Worm (Caenorhabditis elegans) whole organism, L1 larva: ENCODE results near the gene F07A11.5.

Experiments
- C04F5.9 ChIP-seq: sonication (generic microtip); optimal IDR thresholded peaks from 2 replicates; lab custom pipeline; 2016; ENCODE audit warnings: missing genetic modification characterization, missing compliant biosample characterization
- F16B12.6 ChIP-seq: fragments of 150-350 bp; optimal IDR thresholded peaks from 2 replicates; lab custom pipeline; 2014; ENCODE audit warnings: missing biosample characterization, missing genetic modification characterization
- aly-2 ChIP-seq: fragments of 150-350 bp; optimal IDR thresholded peaks from 2 replicates; lab custom pipeline; 2014; ENCODE audit warnings: missing biosample characterization, missing genetic modification characterization
- ceh-8 ChIP-seq: fragments of 200-800 bp; sonication (Bioruptor generic); optimal IDR thresholded peaks from 2 replicates; lab custom pipeline; 2018; ENCODE audit warnings: mild to moderate bottlenecking, missing genetic modification characterization, moderate library complexity, missing compliant biosample characterization
- ceh-82 ChIP-seq, 3 experiments: fragments of 150-350 bp in 1 of 3; sonication (generic microtip) in 2 of 3; optimal IDR thresholded peaks; 2 replicates each; lab custom pipeline; 2014 to 2017; ENCODE audit warnings: missing biosample characterization in 3 of 3, missing genetic modification characterization in 3 of 3
- dpl-1 ChIP-seq, 3 experiments: fragments of 150-350 bp in 2 of 3; sonication (generic microtip) in 1 of 3; optimal IDR thresholded peaks; 2 replicates each; lab custom pipeline; 2014 to 2017; ENCODE audit warnings: missing biosample characterization in 3 of 3, missing genetic modification characterization in 3 of 3, missing genetic modification reagents in 3 of 3
- dsc-1 ChIP-seq: sonication (generic microtip); optimal IDR thresholded peaks from 2 replicates; lab custom pipeline; 2016; ENCODE audit warnings: mild to moderate bottlenecking, missing genetic modification characterization, missing compliant biosample characterization
- efl-1 ChIP-seq, 4 experiments: fragments of 150-350 bp; optimal IDR thresholded peaks in 3 of 4; peaks in 1 of 4; 1 replicate in 1 of 4; 2 replicates in 3 of 4; lab custom pipeline; 2014; ENCODE audit warnings: missing biosample characterization in 2 of 4, missing genetic modification characterization in 2 of 4, missing genetic modification reagents in 2 of 4
- egl-27 ChIP-seq, 2 experiments: fragments of 150-350 bp in 1 of 2; sonication (generic microtip); optimal IDR thresholded peaks; 3 replicates each; lab custom pipeline; 2017 to 2018; ENCODE audit warnings: missing biosample characterization in 2 of 2, missing genetic modification characterization in 2 of 2, missing genetic modification reagents in 2 of 2
- elt-2 ChIP-seq: sonication (generic microtip); optimal IDR thresholded peaks from 2 replicates; lab custom pipeline; 2016; ENCODE audit warnings: missing genetic modification characterization, mild to moderate bottlenecking, inconsistent platforms, missing compliant biosample characterization, missing genetic modification reagents
- elt-3 ChIP-seq, 6 experiments: fragments of 150-350 bp in 1 of 6; sonication (generic microtip); optimal IDR thresholded peaks; 2 replicates each; lab custom pipeline; 2017 to 2018; ENCODE audit warnings: missing biosample characterization in 6 of 6, missing genetic modification characterization in 6 of 6, inconsistent platforms in 1 of 6
- ets-5 ChIP-seq: fragments of 200-800 bp; sonication (Bioruptor generic); IDR thresholded peaks from 2 replicates; pipeline ENCODE4 v1.3.6; 2022; ENCODE audit warnings: missing genetic modification characterization, missing compliant biosample characterization
- fkh-10 ChIP-seq: sonication (generic microtip); optimal IDR thresholded peaks from 2 replicates; lab custom pipeline; 2017; ENCODE audit warnings: missing biosample characterization, missing genetic modification reagents, missing genetic modification characterization
- fkh-4 ChIP-seq: sonication (generic microtip); optimal IDR thresholded peaks from 2 replicates; lab custom pipeline; 2016; ENCODE audit warnings: missing compliant biosample characterization, missing genetic modification characterization, borderline replicate concordance
- fkh-8 ChIP-seq: sonication (generic microtip); optimal IDR thresholded peaks from 2 replicates; lab custom pipeline; 2016; ENCODE audit warnings: mild to moderate bottlenecking, missing genetic modification characterization, missing compliant biosample characterization
- fos-1 ChIP-seq: fragments of 150-350 bp; optimal IDR thresholded peaks from 2 replicates; lab custom pipeline; 2014; ENCODE audit warnings: missing biosample characterization, missing genetic modification characterization
- grh-1 ChIP-seq: fragments of 200-800 bp; sonication (Bioruptor generic); IDR thresholded peaks from 2 replicates; pipeline ENCODE4 v1.3.6; 2022; ENCODE audit warnings: missing genetic modification reagents, missing genetic modification characterization, missing compliant biosample characterization
- hlh-17 ChIP-seq: fragments of 200-800 bp; sonication (Bioruptor generic); optimal IDR thresholded peaks from 2 replicates; lab custom pipeline; 2018; ENCODE audit warnings: missing genetic modification characterization, mild to moderate bottlenecking, missing compliant biosample characterization, moderate library complexity, borderline replicate concordance
- irx-1 ChIP-seq: sonication (generic microtip); optimal IDR thresholded peaks from 2 replicates; lab custom pipeline; 2016; ENCODE audit warnings: missing genetic modification characterization, missing compliant biosample characterization
- lin-13 ChIP-seq: fragments of 150-350 bp; optimal IDR thresholded peaks from 2 replicates; lab custom pipeline; 2014; ENCODE audit warnings: missing biosample characterization, missing genetic modification reagents, missing genetic modification characterization
- lin-14 ChIP-seq: fragments of 200-800 bp; sonication (Bioruptor generic); optimal IDR thresholded peaks from 2 replicates; lab custom pipeline; 2018; ENCODE audit warnings: mild to moderate bottlenecking, missing genetic modification characterization, moderate library complexity, missing compliant biosample characterization
- lin-15B ChIP-seq: fragments of 150-350 bp; sonication (generic microtip); optimal IDR thresholded peaks from 3 replicates; lab custom pipeline; 2014; ENCODE audit warnings: missing biosample characterization, missing genetic modification characterization
- lin-39 ChIP-seq: fragments of 150-350 bp; optimal IDR thresholded peaks from 2 replicates; lab custom pipeline; 2014; ENCODE audit warnings: missing biosample characterization, missing genetic modification reagents, missing genetic modification characterization
- lsy-2 ChIP-seq, 2 experiments: fragments of 150-350 bp; optimal IDR thresholded peaks; 2 replicates each; lab custom pipeline; 2014; ENCODE audit warnings: missing biosample characterization in 2 of 2, missing genetic modification characterization in 2 of 2
- mab-9 ChIP-seq: fragments of 200-800 bp; sonication (Bioruptor generic); IDR thresholded peaks from 2 replicates; pipeline ENCODE4 v1.3.6; 2022; ENCODE audit warnings: missing genetic modification reagents, missing genetic modification characterization, missing compliant biosample characterization
- mdl-1 ChIP-seq, 2 experiments: fragments of 150-350 bp; optimal IDR thresholded peaks; 2 replicates each; lab custom pipeline; 2014 to 2017; ENCODE audit warnings: missing biosample characterization in 2 of 2, missing genetic modification characterization in 2 of 2, inconsistent platforms in 1 of 2
- mef-2 ChIP-seq: fragments of 150-350 bp; optimal IDR thresholded peaks from 2 replicates; lab custom pipeline; 2014; ENCODE audit warnings: missing biosample characterization, missing genetic modification characterization
- nhr-12 ChIP-seq: sonication (generic microtip); optimal IDR thresholded peaks from 2 replicates; lab custom pipeline; 2017; ENCODE audit warnings: missing biosample characterization, missing genetic modification characterization
- nhr-19 ChIP-seq: fragments of 200-800 bp; sonication (Bioruptor generic); conservative IDR thresholded peaks from 2 replicates; pipeline ENCODE4 v1.3.6; 2022; ENCODE audit warnings: missing genetic modification characterization, missing compliant biosample characterization
- nhr-237 ChIP-seq: fragments of 150-350 bp; optimal IDR thresholded peaks from 2 replicates; lab custom pipeline; 2014; ENCODE audit warnings: missing biosample characterization, missing genetic modification characterization
- nhr-28 ChIP-seq: fragments of 150-350 bp; optimal IDR thresholded peaks from 2 replicates; lab custom pipeline; 2014; ENCODE audit warnings: missing biosample characterization, missing genetic modification characterization
- nhr-71 ChIP-seq: sonication (generic microtip); optimal IDR thresholded peaks from 2 replicates; lab custom pipeline; 2016; ENCODE audit warnings: mild to moderate bottlenecking, missing genetic modification characterization, moderate library complexity, missing compliant biosample characterization
- nhr-77 ChIP-seq: fragments of 150-350 bp; optimal IDR thresholded peaks from 2 replicates; lab custom pipeline; 2014; ENCODE audit warnings: missing biosample characterization, missing genetic modification characterization
- nhr-85 ChIP-seq: sonication (generic microtip); peaks from one replicate; lab custom pipeline; 2016; ENCODE audit warnings: missing genetic modification characterization, inconsistent platforms, missing compliant biosample characterization
- pax-3 ChIP-seq: fragments of 200-800 bp; sonication (Bioruptor generic); optimal IDR thresholded peaks from 2 replicates; lab custom pipeline; 2018; ENCODE audit warnings: mild to moderate bottlenecking, missing genetic modification characterization, moderate library complexity, missing compliant biosample characterization
- snpc-4 ChIP-seq: fragments of 150-350 bp; optimal IDR thresholded peaks from 2 replicates; lab custom pipeline; 2014; ENCODE audit warnings: missing biosample characterization, missing genetic modification characterization
- sup-37 ChIP-seq: fragments of 200-800 bp; sonication (Bioruptor generic); optimal IDR thresholded peaks from 2 replicates; lab custom pipeline; 2018; ENCODE audit warnings: mild to moderate bottlenecking, missing genetic modification characterization, missing compliant biosample characterization
- tlp-1 ChIP-seq: fragments of 150-350 bp; optimal IDR thresholded peaks from 2 replicates; lab custom pipeline; 2014; ENCODE audit warnings: missing biosample characterization, missing genetic modification characterization
- unc-62 ChIP-seq: fragments of 150-350 bp; optimal IDR thresholded peaks from 2 replicates; lab custom pipeline; 2014; ENCODE audit warnings: missing biosample characterization, missing genetic modification reagents, missing genetic modification characterization
- unc-86 ChIP-seq: sonication (generic microtip); optimal IDR thresholded peaks from 2 replicates; lab custom pipeline; 2016; ENCODE audit warnings: missing genetic modification characterization, missing compliant biosample characterization
- vab-15 ChIP-seq: sonication (generic microtip); optimal IDR thresholded peaks from 2 replicates; lab custom pipeline; 2017; ENCODE audit warnings: missing genotype, mild to moderate bottlenecking, missing genetic modification characterization, missing compliant biosample characterization
- zag-1 ChIP-seq: fragments of 150-350 bp; optimal IDR thresholded peaks from 2 replicates; lab custom pipeline; 2014; ENCODE audit warnings: missing biosample characterization, missing genetic modification characterization
- zip-4 ChIP-seq: fragments of 200-800 bp; sonication (Bioruptor generic); optimal IDR thresholded peaks from 2 replicates; lab custom pipeline; 2018; ENCODE audit warnings: mild to moderate bottlenecking, missing genetic modification characterization, moderate library complexity, missing compliant biosample characterization
- ztf-11 ChIP-seq, 2 experiments: sonication (generic microtip); optimal IDR thresholded peaks; 2 replicates each; lab custom pipeline; 2016 to 2017; ENCODE audit warnings: missing genetic modification characterization in 2 of 2, missing biosample characterization in 1 of 2, missing compliant biosample characterization in 1 of 2

Gene F07A11.5

ce11 chrII:11614103-11614857, 2.2 kb downstream of the F07A11.5 start:
- TF ChIP-seq nhr-71 (no peak), fkh-8 (peak; percentile 36), zip-4 (GFP tag; lab: Kevin White, UChicago) (no peak), lin-14 (GFP tag; lab: Kevin White, UChicago) (no peak), fkh-4 (tag; lab: Kevin White, UChicago) (no peak), aly-2 (tag; lab: Kevin White, UChicago) (peak; percentile 61)

- TF ChIP-seq nhr-19 (GFP tag; lab: Robert Waterston, UW) (no peak), mab-9 (no peak), lin-39 (no peak), sup-37 (GFP tag; lab: Kevin White, UChicago) (no peak), ets-5 (GFP tag; lab: Robert Waterston, UW) (no peak), dpl-1 (GFP tag; optimal IDR thresholded peaks at IDR 0.05; lab: Kevin White, UChicago) (no peak), efl-1 (optimal IDR thresholded peaks at IDR 0.05; lab: Kevin White, UChicago) (no peak), efl-1 (GFP tag; optimal IDR thresholded peaks at IDR 0.05 in 1 of 2; lab: Kevin White, UChicago) (peak in 1 of 2 experiments; percentile 58)
Measured at ce11 chrII:11616333-11616942, 4.3 kb downstream of the F07A11.5 start.

- TF ChIP-seq ets-5 (GFP tag; lab: Robert Waterston, UW) = no peak
- TF ChIP-seq nhr-28 = no peak
- no peak for TF ChIP-seq fkh-4 (tag; lab: Kevin White, UChicago)
- no peak for TF ChIP-seq F16B12.6 (tag; lab: Kevin White, UChicago)
- no peak for TF ChIP-seq C04F5.9 (tag; lab: Kevin White, UChicago)
- TF ChIP-seq hlh-17 (GFP tag; lab: Kevin White, UChicago) = no peak
- no peak for TF ChIP-seq unc-62 (GFP tag; lab: Kevin White, UChicago)
- TF ChIP-seq nhr-77 (tag; lab: Kevin White, UChicago) = no peak
- TF ChIP-seq nhr-19 (GFP tag; lab: Robert Waterston, UW) = no peak
- TF ChIP-seq efl-1 (optimal IDR thresholded peaks at IDR 0.05; lab: Kevin White, UChicago) = no peak
- no peak for TF ChIP-seq efl-1 (GFP tag; optimal IDR thresholded peaks at IDR 0.05 in 1 of 2; lab: Kevin White, UChicago)
- no peak for TF ChIP-seq ztf-11 (tag; optimal IDR thresholded peaks at IDR 0.05; lab: Kevin White, UChicago)
- no peak for TF ChIP-seq pax-3
- no peak for TF ChIP-seq fos-1 (tag; lab: Kevin White, UChicago)
- TF ChIP-seq snpc-4 = no peak
- no peak for TF ChIP-seq ceh-82 (tag; optimal IDR thresholded peaks at IDR 0.05; lab: Kevin White, UChicago)
- no peak for TF ChIP-seq grh-1 (GFP tag; lab: Robert Waterston, UW)
- no peak for TF ChIP-seq egl-27 (tag; optimal IDR thresholded peaks at IDR 0.05; lab: Kevin White, UChicago)
- TF ChIP-seq mab-9 = no peak
- TF ChIP-seq tlp-1 (tag; lab: Kevin White, UChicago) = no peak
- TF ChIP-seq lin-13 (GFP tag; lab: Kevin White, UChicago) = no peak
- peak in 1 of 2 experiments; percentile 26 for TF ChIP-seq mdl-1 (tag; optimal IDR thresholded peaks at IDR 0.05; lab: Kevin White, UChicago)
- no peak for TF ChIP-seq lin-39
- TF ChIP-seq nhr-85 = peak; percentile 75
- no peak for TF ChIP-seq fkh-10 (GFP tag; lab: Kevin White, UChicago)
- no peak for TF ChIP-seq zag-1 (tag; lab: Kevin White, UChicago)
- no peak for TF ChIP-seq fkh-8
- TF ChIP-seq vab-15 = no peak
- TF ChIP-seq nhr-12 (tag; lab: Kevin White, UChicago) = no peak
- TF ChIP-seq elt-2 (tag; lab: Kevin White, UChicago) = no peak
- no peak for TF ChIP-seq lin-15B (tag; lab: Kevin White, UChicago)
- TF ChIP-seq nhr-237 = no peak
- no peak for TF ChIP-seq irx-1 (tag; lab: Kevin White, UChicago)
- peak; percentile 5 to 24 for TF ChIP-seq lsy-2 (tag; optimal IDR thresholded peaks at IDR 0.05; lab: Kevin White, UChicago)
- TF ChIP-seq mef-2 (tag; lab: Kevin White, UChicago) = no peak
- peak in 1 of 6 experiments; percentile 55 for TF ChIP-seq elt-3 (tag; optimal IDR thresholded peaks at IDR 0.05; lab: Kevin White, UChicago)
- no peak for TF ChIP-seq zip-4 (GFP tag; lab: Kevin White, UChicago)
- TF ChIP-seq dsc-1 = no peak
- no peak for TF ChIP-seq unc-86 (tag; lab: Kevin White, UChicago)
- TF ChIP-seq dpl-1 (GFP tag; optimal IDR thresholded peaks at IDR 0.05; lab: Kevin White, UChicago) = peak in 1 of 3 experiments; percentile 12
- no peak for TF ChIP-seq ceh-8 (GFP tag; lab: Kevin White, UChicago)
Measured at ce11 chrII:11617715-11618114, 5.6 kb downstream of the F07A11.5 start.
